Worm (Caenorhabditis elegans) whole organism, mixed stage, embryonic: ENCODE results near the gene swp-1.

Experiments used
- ham-2 ChIP-seq: fragments of 200-800 bp; sonication (Bioruptor generic); optimal IDR thresholded peaks from 2 replicates; lab custom pipeline; 2018; ENCODE audit warnings: mild to moderate bottlenecking, missing genetic modification characterization, missing compliant biosample characterization
- nhr-28 ChIP-seq: fragments of 150-350 bp; optimal IDR thresholded peaks from 2 replicates; lab custom pipeline; 2014; ENCODE audit warnings: missing biosample characterization, missing genetic modification characterization

DNA sequence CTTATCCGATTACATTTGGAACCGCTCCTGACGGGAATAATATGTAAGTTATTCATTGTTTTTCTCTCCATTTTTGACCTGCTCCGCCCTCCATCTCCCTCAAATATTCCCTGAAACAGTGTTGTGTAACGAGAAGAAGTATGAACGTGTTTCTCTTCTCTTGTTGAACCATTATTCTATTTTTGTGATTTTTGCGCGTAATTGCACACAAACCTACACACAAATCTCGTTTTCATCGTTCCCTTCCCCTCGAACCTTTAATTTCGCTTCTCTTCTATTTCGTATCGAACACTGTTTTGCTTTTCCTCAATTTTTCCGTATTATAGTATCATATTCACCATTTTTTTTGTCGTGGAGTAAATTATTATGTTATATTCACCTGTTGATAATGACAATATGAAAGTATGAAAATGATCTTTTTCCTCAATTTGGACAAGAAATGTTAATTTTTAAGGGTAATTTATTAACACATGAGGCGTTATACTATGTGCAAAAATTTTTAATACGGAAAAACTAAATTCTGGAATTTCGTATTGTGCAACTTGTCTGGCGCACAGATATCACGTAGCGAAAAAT lies 11.9 kb upstream of the swp-1 start:
- no peak for TF ChIP-seq ham-2 (GFP tag; lab: Kevin White, UChicago)
- no peak for TF ChIP-seq nhr-28 (tag; lab: Kevin White, UChicago)
